Fruit fly (Drosophila melanogaster) Kc167 (cell line): ENCODE results near the gene nub.

ENCODE experiments used
- Myc ChIP-seq: fragments of >200 bp; optimal IDR thresholded peaks from 2 replicates; lab custom pipeline; 2017; ENCODE audit warnings: missing external identifiers
- Sin3A ChIP-seq: fragments of >200 bp; optimal IDR thresholded peaks from 2 replicates; lab custom pipeline; 2018; ENCODE audit warnings: missing external identifiers
- psq ChIP-seq: fragments of >200 bp; optimal IDR thresholded peaks from 2 replicates; lab custom pipeline; 2017; ENCODE audit warnings: missing external identifiers

DNA sequence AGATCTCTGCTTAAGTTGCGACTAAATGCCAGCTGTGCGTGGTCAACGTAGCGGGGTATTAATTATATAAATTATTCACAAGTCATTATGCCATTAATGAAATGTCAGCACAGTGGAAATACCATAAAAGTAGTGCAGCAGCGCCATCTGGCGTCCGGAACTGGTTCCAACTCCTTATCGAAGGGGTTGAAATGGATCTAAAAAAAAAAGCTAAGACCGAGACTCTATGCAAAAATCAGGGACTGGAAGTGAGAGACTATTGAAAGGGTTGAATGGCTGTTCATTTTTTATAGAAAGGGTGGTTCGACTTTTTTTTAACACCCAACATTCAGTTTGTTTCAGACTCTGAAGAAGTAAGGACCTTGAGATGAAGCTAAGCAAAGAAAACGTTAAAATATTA lies 8.3 kb upstream of the nub start:
- no peak for TF ChIP-seq Sin3A (lab: Kevin White, UChicago)
- no peak for TF ChIP-seq Myc (lab: Kevin White, UChicago)
- no peak for TF ChIP-seq psq
